Worm (Caenorhabditis elegans): Measurements from ENCODE around the gene fkh-9.

ce11 chrX:3827311-3827710 is 548 bp upstream of the fkh-9 start:
- TF ChIP-seq jun-1 (tag; optimal IDR thresholded peaks at IDR 0.05) (no peak), snpc-4 (tag; optimal IDR thresholded peaks at IDR 0.05) (no peak), pha-4 (tag; optimal IDR thresholded peaks at IDR 0.05) (no peak), ceh-16 (tag; optimal IDR thresholded peaks at IDR 0.05) (no peak), ama-1 (optimal IDR thresholded peaks at IDR 0.05) (no peak), nfya-1 (tag; optimal IDR thresholded peaks at IDR 0.05; ENCODE audit: insufficient read depth) (no peak), nhr-76 (tag; optimal IDR thresholded peaks at IDR 0.05) (no peak), ceh-82 (tag; optimal IDR thresholded peaks at IDR 0.05) (no peak), unc-62 (GFP tag; optimal IDR thresholded peaks at IDR 0.05) (no peak)

All from whole organism, L3 larva.